Worm (Caenorhabditis elegans) whole organism, L2 larva: ENCODE measurements around the gene ZK1307.8.

ENCODE experiments used
- C34F6.9 ChIP-seq: fragments of 150-350 bp; optimal IDR thresholded peaks from 2 replicates; lab custom pipeline; 2014; ENCODE audit warnings: missing biosample characterization, missing genetic modification characterization
- F13H6.1 ChIP-seq: sonication (generic microtip); optimal IDR thresholded peaks from 2 replicates; lab custom pipeline; 2016; ENCODE audit warnings: missing genetic modification characterization, missing compliant biosample characterization
- R02D3.7 ChIP-seq: fragments of 150-350 bp; optimal IDR thresholded peaks from 2 replicates; lab custom pipeline; 2014; ENCODE audit warnings: missing biosample characterization, missing genetic modification characterization
- Y55F3AM.14 ChIP-seq: fragments of 200-800 bp; sonication (Bioruptor generic); optimal IDR thresholded peaks from 2 replicates; lab custom pipeline; 2018; ENCODE audit warnings: mild to moderate bottlenecking, missing genetic modification characterization, missing compliant biosample characterization
- ZK546.5 ChIP-seq: sonication (generic microtip); optimal IDR thresholded peaks from 2 replicates; lab custom pipeline; 2017; ENCODE audit warnings: missing biosample characterization, missing genetic modification characterization
- alr-1 ChIP-seq: fragments of 150-350 bp; optimal IDR thresholded peaks from 2 replicates; lab custom pipeline; 2014; ENCODE audit warnings: missing biosample characterization, missing genetic modification characterization
- aly-2 ChIP-seq: fragments of 150-350 bp; optimal IDR thresholded peaks from 2 replicates; lab custom pipeline; 2014; ENCODE audit warnings: missing biosample characterization, missing genetic modification characterization
- ama-1 ChIP-seq: fragments of 150-350 bp; optimal IDR thresholded peaks from 2 replicates; lab custom pipeline; 2018; ENCODE audit warnings: inconsistent platforms
- blmp-1 ChIP-seq: sonication (generic microtip); optimal IDR thresholded peaks from 2 replicates; lab custom pipeline; 2017; ENCODE audit warnings: missing genetic modification characterization, mild to moderate bottlenecking, missing compliant biosample characterization, antibody characterized with exemption, moderate library complexity; ENCODE audit not compliant: insufficient read depth
- ceh-16 ChIP-seq: fragments of 150-350 bp; optimal IDR thresholded peaks from 2 replicates; lab custom pipeline; 2014; ENCODE audit warnings: missing biosample characterization, missing genetic modification characterization
- ceh-82 ChIP-seq: fragments of 150-350 bp; optimal IDR thresholded peaks from 2 replicates; lab custom pipeline; 2014; ENCODE audit warnings: missing biosample characterization, missing genetic modification characterization
- crh-2 ChIP-seq: sonication (generic microtip); optimal IDR thresholded peaks from 2 replicates; lab custom pipeline; 2017; ENCODE audit warnings: missing biosample characterization, missing genetic modification characterization
- dmd-4 ChIP-seq: sonication (generic microtip); optimal IDR thresholded peaks from 2 replicates; lab custom pipeline; 2017; ENCODE audit warnings: missing biosample characterization, missing genetic modification characterization
- egl-27 ChIP-seq: sonication (generic microtip); optimal IDR thresholded peaks from 3 replicates; lab custom pipeline; 2017; ENCODE audit warnings: missing biosample characterization, missing genetic modification reagents, missing genetic modification characterization
- elt-1 ChIP-seq: fragments of 150-350 bp; optimal IDR thresholded peaks from 2 replicates; lab custom pipeline; 2014; ENCODE audit warnings: missing biosample characterization, missing genetic modification characterization
- elt-3 ChIP-seq: sonication (generic microtip); optimal IDR thresholded peaks from 2 replicates; lab custom pipeline; 2017; ENCODE audit warnings: missing biosample characterization, missing genetic modification characterization
- fos-1 ChIP-seq: fragments of 150-350 bp; optimal IDR thresholded peaks from 2 replicates; lab custom pipeline; 2014; ENCODE audit warnings: missing biosample characterization, missing genetic modification characterization
- gmeb-1 ChIP-seq: fragments of 150-350 bp; optimal IDR thresholded peaks from 2 replicates; lab custom pipeline; 2014; ENCODE audit warnings: missing biosample characterization, missing genetic modification characterization
- lin-11 ChIP-seq: fragments of 150-350 bp; sonication (generic microtip); optimal IDR thresholded peaks from 2 replicates; lab custom pipeline; 2014; ENCODE audit warnings: missing biosample characterization, missing genetic modification characterization, inconsistent platforms, mixed read lengths
- lin-13 ChIP-seq: fragments of 150-350 bp; optimal IDR thresholded peaks from 2 replicates; lab custom pipeline; 2014; ENCODE audit warnings: missing biosample characterization, missing genetic modification reagents, missing genetic modification characterization
- lin-39 ChIP-seq: fragments of 150-350 bp; optimal IDR thresholded peaks from 2 replicates; lab custom pipeline; 2014; ENCODE audit warnings: missing biosample characterization, missing genetic modification reagents, missing genetic modification characterization
- lsy-2 ChIP-seq, 2 experiments: fragments of 150-350 bp in 1 of 2; sonication (generic microtip) in 1 of 2; optimal IDR thresholded peaks; 2 replicates each; lab custom pipeline; 2014 to 2017; ENCODE audit warnings: missing biosample characterization in 2 of 2, missing genetic modification characterization in 2 of 2
- mab-5 ChIP-seq: fragments of 150-350 bp; optimal IDR thresholded peaks from 2 replicates; lab custom pipeline; 2014; ENCODE audit warnings: missing biosample characterization, missing genetic modification characterization
- mbf-1 ChIP-seq: sonication (generic microtip); optimal IDR thresholded peaks from 2 replicates; lab custom pipeline; 2017; ENCODE audit warnings: missing biosample characterization, missing genetic modification characterization
- mdl-1 ChIP-seq, 2 experiments: fragments of 150-350 bp in 1 of 2; sonication (generic microtip) in 1 of 2; optimal IDR thresholded peaks; 2 replicates each; lab custom pipeline; 2017; ENCODE audit warnings: missing biosample characterization in 2 of 2, missing genetic modification characterization in 2 of 2
- nhr-10 ChIP-seq: sonication (generic microtip); optimal IDR thresholded peaks from 2 replicates; lab custom pipeline; 2017; ENCODE audit warnings: missing biosample characterization, missing genetic modification characterization
- nhr-11 ChIP-seq: fragments of 150-350 bp; optimal IDR thresholded peaks from 2 replicates; lab custom pipeline; 2014; ENCODE audit warnings: missing biosample characterization, missing genetic modification characterization
- nhr-12 ChIP-seq: fragments of 150-350 bp; optimal IDR thresholded peaks from 2 replicates; lab custom pipeline; 2014; ENCODE audit warnings: missing biosample characterization, missing genetic modification characterization
- nhr-129 ChIP-seq: fragments of 150-350 bp; optimal IDR thresholded peaks from 2 replicates; lab custom pipeline; 2014; ENCODE audit warnings: missing biosample characterization, missing genetic modification characterization
- nhr-21 ChIP-seq: fragments of 150-350 bp; optimal IDR thresholded peaks from 2 replicates; lab custom pipeline; 2014; ENCODE audit warnings: missing biosample characterization, missing genetic modification characterization
- nhr-23 ChIP-seq: fragments of 150-350 bp; optimal IDR thresholded peaks from 2 replicates; lab custom pipeline; 2014; ENCODE audit warnings: missing biosample characterization, missing genetic modification reagents, missing genetic modification characterization
- nhr-237 ChIP-seq: fragments of 150-350 bp; optimal IDR thresholded peaks from 2 replicates; lab custom pipeline; 2014; ENCODE audit warnings: missing biosample characterization, missing genetic modification characterization
- nhr-25 ChIP-seq: fragments of 150-350 bp; sonication (generic microtip); optimal IDR thresholded peaks from 3 replicates; lab custom pipeline; 2014; ENCODE audit warnings: missing biosample characterization, missing genetic modification characterization
- nhr-6 ChIP-seq: fragments of 150-350 bp; optimal IDR thresholded peaks from 2 replicates; lab custom pipeline; 2014; ENCODE audit warnings: missing biosample characterization, missing genetic modification characterization
- nhr-77 ChIP-seq: fragments of 150-350 bp; optimal IDR thresholded peaks from 2 replicates; lab custom pipeline; 2014; ENCODE audit warnings: missing biosample characterization, missing genetic modification characterization
- peb-1 ChIP-seq: fragments of 150-350 bp; optimal IDR thresholded peaks from 2 replicates; lab custom pipeline; 2014; ENCODE audit warnings: missing biosample characterization, missing genetic modification characterization
- sem-4 ChIP-seq: fragments of 150-350 bp; optimal IDR thresholded peaks from 2 replicates; lab custom pipeline; 2014; ENCODE audit warnings: missing biosample characterization, missing genetic modification reagents, missing genetic modification characterization
- skn-1 ChIP-seq: sonication (generic microtip); optimal IDR thresholded peaks from 2 replicates; lab custom pipeline; 2017; ENCODE audit warnings: missing biosample characterization, missing genetic modification characterization
- sma-3 ChIP-seq: sonication (generic microtip); optimal IDR thresholded peaks from 2 replicates; lab custom pipeline; 2016; ENCODE audit warnings: missing genetic modification reagents, missing genetic modification characterization, missing compliant biosample characterization
- sma-9 ChIP-seq, 2 experiments: fragments of 150-350 bp in 1 of 2; sonication (generic microtip) in 1 of 2; optimal IDR thresholded peaks; 2 replicates each; lab custom pipeline; 2014 to 2016; ENCODE audit warnings: missing genetic modification characterization in 2 of 2, mild to moderate bottlenecking in 1 of 2, missing biosample characterization in 1 of 2, missing compliant biosample characterization in 1 of 2, missing genetic modification reagents in 1 of 2, moderate library complexity in 1 of 2
- snpc-4 ChIP-seq: fragments of 150-350 bp; optimal IDR thresholded peaks from 2 replicates; lab custom pipeline; 2014; ENCODE audit warnings: missing biosample characterization, missing genetic modification characterization
- unc-39 ChIP-seq: fragments of 150-350 bp; optimal IDR thresholded peaks from 2 replicates; lab custom pipeline; 2014; ENCODE audit warnings: missing biosample characterization, missing genetic modification characterization
- unc-55 ChIP-seq: fragments of 150-350 bp; sonication (generic microtip); optimal IDR thresholded peaks from 3 replicates; lab custom pipeline; 2014; ENCODE audit warnings: missing biosample characterization, missing genetic modification reagents, missing genetic modification characterization
- unc-62 ChIP-seq: fragments of 150-350 bp; optimal IDR thresholded peaks from 2 replicates; lab custom pipeline; 2014; ENCODE audit warnings: missing biosample characterization, missing genetic modification reagents, missing genetic modification characterization
- zag-1 ChIP-seq: fragments of 150-350 bp; optimal IDR thresholded peaks from 2 replicates; lab custom pipeline; 2014; ENCODE audit warnings: missing biosample characterization, missing genetic modification characterization
- ztf-1 ChIP-seq: fragments of 200-800 bp; sonication (Bioruptor generic); conservative IDR thresholded peaks from 2 replicates; pipeline ENCODE4 v1.3.6; 2022; ENCODE audit warnings: missing genetic modification characterization, missing compliant biosample characterization
- ztf-11 ChIP-seq: sonication (generic microtip); optimal IDR thresholded peaks from 2 replicates; lab custom pipeline; 2017; ENCODE audit warnings: missing biosample characterization, missing genetic modification characterization
- ztf-4 ChIP-seq: fragments of 150-350 bp; optimal IDR thresholded peaks from 2 replicates; lab custom pipeline; 2014; ENCODE audit warnings: missing biosample characterization, missing genetic modification characterization

Gene ZK1307.8

DNA sequence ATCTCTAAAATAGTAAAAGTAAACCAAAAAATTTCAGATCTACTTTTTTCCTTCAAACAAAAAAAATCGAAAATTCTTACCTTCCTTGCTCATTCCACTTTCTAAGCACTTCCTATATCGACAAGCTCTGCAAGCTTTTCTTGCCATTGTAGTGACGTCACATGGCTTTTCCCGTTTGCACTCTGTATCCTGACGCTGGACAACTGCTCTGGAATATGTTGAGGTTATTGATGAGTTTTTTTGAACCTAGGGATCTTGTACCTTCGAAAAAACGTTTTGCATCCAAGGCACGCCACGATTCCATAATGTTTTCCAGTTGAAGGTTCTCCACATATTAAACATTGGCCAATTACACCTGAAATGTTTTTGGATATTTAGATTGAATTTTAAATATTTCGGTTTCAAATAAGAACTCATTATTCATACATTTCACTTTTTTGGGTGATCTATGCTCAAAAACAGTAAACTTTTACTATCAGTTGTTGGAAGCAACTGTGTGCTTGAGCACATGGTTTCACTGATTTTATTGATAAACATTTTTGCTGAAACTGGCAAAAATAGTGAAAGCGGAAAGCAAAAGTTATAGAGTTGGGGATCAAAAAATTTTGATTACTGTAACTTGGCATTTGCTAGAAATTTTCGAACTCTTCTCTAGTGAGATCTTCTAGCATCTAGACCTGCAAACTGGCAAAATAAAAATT lies 24.2 kb upstream of the ZK1307.8 start:
- TF ChIP-seq lsy-2 (tag; optimal IDR thresholded peaks at IDR 0.05; lab: Kevin White, UChicago): peak in 1 of 2 experiments; percentile 39
- TF ChIP-seq F13H6.1 (tag; lab: Kevin White, UChicago): peak; percentile 41
- TF ChIP-seq mdl-1 (tag; optimal IDR thresholded peaks at IDR 0.05; lab: Kevin White, UChicago): no peak
- TF ChIP-seq nhr-237 (tag; lab: Kevin White, UChicago): no peak
- no peak for TF ChIP-seq sma-3
- TF ChIP-seq nhr-129 (tag; lab: Kevin White, UChicago): peak; percentile 33
- no peak for TF ChIP-seq ZK546.5
- TF ChIP-seq ama-1: no peak
- no peak for TF ChIP-seq nhr-6 (tag; lab: Kevin White, UChicago)
- TF ChIP-seq sma-9 (GFP tag; optimal IDR thresholded peaks at IDR 0.05; lab: Kevin White, UChicago): peak; percentile 20
- TF ChIP-seq sma-9 (tag; optimal IDR thresholded peaks at IDR 0.05; lab: Kevin White, UChicago): no peak
- TF ChIP-seq, all 48 proteins: peak for 4

- no peak for TF ChIP-seq dmd-4 (tag; lab: Kevin White, UChicago)
- TF ChIP-seq blmp-1: peak; percentile 86
- TF ChIP-seq alr-1: no peak
- no peak for TF ChIP-seq lin-39 (tag; lab: Kevin White, UChicago)
- TF ChIP-seq sma-3: peak; percentile 84
- peak; percentile 41 for TF ChIP-seq ama-1
- peak; percentile 75 to 91 for TF ChIP-seq mdl-1 (tag; optimal IDR thresholded peaks at IDR 0.05; lab: Kevin White, UChicago)
- peak; percentile 85 for TF ChIP-seq sem-4 (tag; lab: Kevin White, UChicago)
- TF ChIP-seq nhr-12 (tag; lab: Kevin White, UChicago): no peak
- TF ChIP-seq lsy-2 (tag; optimal IDR thresholded peaks at IDR 0.05; lab: Kevin White, UChicago): peak in 1 of 2 experiments; percentile 72
- TF ChIP-seq lin-11 (tag; lab: Kevin White, UChicago): no peak
- peak; percentile 63 for TF ChIP-seq crh-2
- no peak for TF ChIP-seq zag-1 (tag; lab: Kevin White, UChicago)
- no peak for TF ChIP-seq nhr-77
- peak; percentile 87 for TF ChIP-seq nhr-129 (tag; lab: Kevin White, UChicago)
- TF ChIP-seq ceh-82 (tag; lab: Kevin White, UChicago): no peak
- TF ChIP-seq mab-5: peak; percentile 31
- peak; percentile 57 for TF ChIP-seq egl-27 (tag; lab: Kevin White, UChicago)
- no peak for TF ChIP-seq unc-39 (tag; lab: Kevin White, UChicago)
- TF ChIP-seq gmeb-1 (tag; lab: Kevin White, UChicago): peak; percentile 63
- TF ChIP-seq nhr-25 (tag; lab: Kevin White, UChicago): peak; percentile 96
- TF ChIP-seq R02D3.7: no peak
- TF ChIP-seq ZK546.5: no peak
- no peak for TF ChIP-seq elt-1
- TF ChIP-seq nhr-11: no peak
- no peak for TF ChIP-seq aly-2
- no peak for TF ChIP-seq elt-3 (tag; lab: Kevin White, UChicago)
- TF ChIP-seq nhr-6 (tag; lab: Kevin White, UChicago): peak; percentile 58
- TF ChIP-seq nhr-10 (tag; lab: Kevin White, UChicago): no peak
- TF ChIP-seq lin-13 (GFP tag; lab: Kevin White, UChicago): peak; percentile 21
- TF ChIP-seq snpc-4 (tag; lab: Kevin White, UChicago): no peak
- TF ChIP-seq unc-55 (GFP tag; lab: Kevin White, UChicago): no peak
- no peak for TF ChIP-seq ztf-11
- peak; percentile 95 for TF ChIP-seq nhr-21 (tag; lab: Kevin White, UChicago)
- TF ChIP-seq sma-9 (GFP tag; optimal IDR thresholded peaks at IDR 0.05; lab: Kevin White, UChicago): peak; percentile 95
- no peak for TF ChIP-seq sma-9 (tag; optimal IDR thresholded peaks at IDR 0.05; lab: Kevin White, UChicago)
- peak; percentile 36 for TF ChIP-seq ceh-16
- TF ChIP-seq nhr-23 (tag; lab: Kevin White, UChicago): no peak
- peak; percentile 67 for TF ChIP-seq ztf-4 (tag; lab: Kevin White, UChicago)
- TF ChIP-seq F13H6.1 (tag; lab: Kevin White, UChicago): peak; percentile 68
- TF ChIP-seq unc-62 (GFP tag; lab: Kevin White, UChicago): no peak
- no peak for TF ChIP-seq ztf-1
- TF ChIP-seq C34F6.9 (tag; lab: Kevin White, UChicago): peak; percentile 55
- TF ChIP-seq skn-1 (tag; lab: Kevin White, UChicago): no peak
- TF ChIP-seq Y55F3AM.14 (GFP tag; lab: Kevin White, UChicago): peak; percentile 1
- TF ChIP-seq fos-1 (tag; lab: Kevin White, UChicago): peak; percentile 74
- TF ChIP-seq peb-1: no peak
- no peak for TF ChIP-seq nhr-237 (tag; lab: Kevin White, UChicago)
- TF ChIP-seq mbf-1 (tag; lab: Kevin White, UChicago): no peak
- TF ChIP-seq, all 48 proteins: peak for 22
Measured at ce11 chrII:9601069-9601468, 23.3 kb upstream of the ZK1307.8 start.
